Fruit fly (Drosophila melanogaster) whole organism, pupa: Measurements from ENCODE around the gene P58IPK.

Source experiments
- CG9948 ChIP-seq: fragments of 200-800 bp; sonication (Bioruptor generic); optimal IDR thresholded peaks from 2 replicates; lab custom pipeline; 2018; ENCODE audit warnings: missing biosample characterization, mild to moderate bottlenecking, missing genetic modification characterization, moderate library complexity
- Pif1A ChIP-seq: fragments of 200-800 bp; sonication (Bioruptor generic); optimal IDR thresholded peaks from 3 replicates; lab custom pipeline; 2016; ENCODE audit warnings: missing biosample characterization, missing genetic modification characterization
- rn ChIP-seq: fragments of 200-800 bp; sonication (Bioruptor generic); IDR thresholded peaks from 2 replicates; pipeline ENCODE4 v1.3.6; 2022; ENCODE audit warnings: missing biosample characterization, missing genetic modification characterization

- TF ChIP-seq Pif1A (GFP tag; lab: Kevin White, UChicago) (no peak), CG9948 (tag; lab: Kevin White, UChicago) (no peak), rn (GFP tag; lab: Robert Waterston, UW) (no peak)
Measured at dm6 chr3R:9604445-9605020, 17.8 kb downstream of the P58IPK start.
